Fruit fly (Drosophila melanogaster) whole organism, embryonic: ENCODE results near the gene wwk.

Experiments used
- B-H1 ChIP-seq: fragments of 200-800 bp; sonication (Bioruptor generic); IDR thresholded peaks from 3 replicates; pipeline ENCODE4 v1.3.6; 2022; ENCODE audit warnings: missing biosample characterization, missing genetic modification characterization
- Blimp-1 ChIP-seq: fragments of 200-800 bp; sonication (Bioruptor generic); optimal IDR thresholded peaks from 3 replicates; lab custom pipeline; 2018; ENCODE audit warnings: missing biosample characterization, missing genetic modification characterization, mild to moderate bottlenecking, moderate library complexity, missing genetic modification reagents
- CG10274 ChIP-seq: fragments of 200-800 bp; sonication (Bioruptor generic); optimal IDR thresholded peaks from 3 replicates; lab custom pipeline; 2017; ENCODE audit warnings: missing biosample characterization, mild to moderate bottlenecking, missing genetic modification characterization
- CG10431 ChIP-seq: fragments of 200-800 bp; sonication (Bioruptor generic); optimal IDR thresholded peaks from 3 replicates; lab custom pipeline; 2018; ENCODE audit warnings: missing biosample characterization, mild to moderate bottlenecking, missing genetic modification characterization
- CG11247 ChIP-seq: fragments of 200-800 bp; sonication (Bioruptor generic); IDR thresholded peaks from 2 replicates; pipeline ENCODE4 v1.3.6; 2022; ENCODE audit warnings: missing biosample characterization, missing genetic modification characterization
- CG11504 ChIP-seq: fragments of 200-800 bp; sonication (Bioruptor generic); optimal IDR thresholded peaks from 3 replicates; lab custom pipeline; 2019; ENCODE audit warnings: missing biosample characterization, mild to moderate bottlenecking, missing genetic modification characterization, moderate library complexity
- CG12769 ChIP-seq: fragments of 200-800 bp; sonication (Bioruptor generic); optimal IDR thresholded peaks from 2 replicates; lab custom pipeline; 2019; ENCODE audit warnings: missing biosample characterization, mild to moderate bottlenecking, missing genetic modification characterization, moderate library complexity
- CG14710 ChIP-seq: fragments of 200-800 bp; sonication (Bioruptor generic); optimal IDR thresholded peaks from 3 replicates; lab custom pipeline; 2019; ENCODE audit warnings: missing biosample characterization, mild to moderate bottlenecking, missing genetic modification characterization, moderate library complexity
- CG16779 ChIP-seq: fragments of 200-800 bp; sonication (Bioruptor generic); IDR thresholded peaks from 2 replicates; pipeline ENCODE4 v1.3.6; 2022; ENCODE audit warnings: missing biosample characterization, missing genetic modification characterization
- CG17385 ChIP-seq: fragments of 200-800 bp; sonication (Bioruptor generic); optimal IDR thresholded peaks from 3 replicates; lab custom pipeline; 2018; ENCODE audit warnings: missing biosample characterization, mild to moderate bottlenecking, missing genetic modification characterization
- CG17568 ChIP-seq: fragments of 200-800 bp; sonication (Bioruptor generic); optimal IDR thresholded peaks from 2 replicates; lab custom pipeline; 2018; ENCODE audit warnings: missing biosample characterization, mild to moderate bottlenecking, missing genetic modification characterization, moderate library complexity
- CG17612 ChIP-seq: fragments of 200-800 bp; sonication (Bioruptor generic); IDR thresholded peaks from 2 replicates; pipeline ENCODE4 v1.3.6; 2022; ENCODE audit warnings: missing biosample characterization, missing genetic modification characterization
- CG2120 ChIP-seq: fragments of 200-800 bp; sonication (Bioruptor generic); optimal IDR thresholded peaks from 3 replicates; lab custom pipeline; 2016; ENCODE audit warnings: missing biosample characterization, missing genetic modification characterization
- CG2712 ChIP-seq: fragments of 200-800 bp; optimal IDR thresholded peaks from 3 replicates; lab custom pipeline; 2019; ENCODE audit warnings: missing biosample characterization, mild to moderate bottlenecking, missing genetic modification characterization, moderate library complexity
- CG32532 ChIP-seq: fragments of 200-800 bp; sonication (Bioruptor generic); IDR thresholded peaks from 2 replicates; pipeline ENCODE4 v1.3.6; 2022; ENCODE audit warnings: missing biosample characterization, missing genetic modification characterization
- CG32767 ChIP-seq: fragments of 200-800 bp; sonication (Bioruptor generic); IDR thresholded peaks from 2 replicates; pipeline ENCODE4 v1.3.6; 2022; ENCODE audit warnings: missing biosample characterization, missing genetic modification characterization
- CG6654 ChIP-seq: fragments of 200-800 bp; sonication (Bioruptor generic); optimal IDR thresholded peaks from 2 replicates; lab custom pipeline; 2017; ENCODE audit warnings: missing biosample characterization, mild to moderate bottlenecking, missing genetic modification characterization
- CG7556 ChIP-seq: fragments of 200-800 bp; sonication (Bioruptor generic); optimal IDR thresholded peaks from 2 replicates; lab custom pipeline; 2017; ENCODE audit warnings: missing biosample characterization, mild to moderate bottlenecking, missing genetic modification characterization
- CG8281 ChIP-seq: fragments of 200-800 bp; sonication (Bioruptor generic); optimal IDR thresholded peaks from 2 replicates; lab custom pipeline; 2018; ENCODE audit warnings: missing biosample characterization, mild to moderate bottlenecking, missing genetic modification characterization, moderate library complexity
- CG8359 ChIP-seq: fragments of 200-800 bp; sonication (Bioruptor generic); optimal IDR thresholded peaks from 2 replicates; lab custom pipeline; 2017; ENCODE audit warnings: missing biosample characterization, mild to moderate bottlenecking, missing genetic modification characterization, borderline replicate concordance
- CG9876 ChIP-seq: fragments of 200-800 bp; sonication (Bioruptor generic); optimal IDR thresholded peaks from 2 replicates; lab custom pipeline; 2016; ENCODE audit warnings: missing biosample characterization, missing genetic modification characterization
- CTCF ChIP-seq: fragments of 200-800 bp; sonication (Bioruptor generic); optimal IDR thresholded peaks from 2 replicates; lab custom pipeline; 2017; ENCODE audit warnings: missing biosample characterization, mild to moderate bottlenecking, missing genetic modification characterization, moderate library complexity
- D19A ChIP-seq: fragments of 200-800 bp; optimal IDR thresholded peaks from 3 replicates; lab custom pipeline; 2019; ENCODE audit warnings: missing biosample characterization, mild to moderate bottlenecking, missing genetic modification characterization, moderate library complexity
- Deaf1 ChIP-seq: fragments of 200-800 bp; optimal IDR thresholded peaks from 3 replicates; lab custom pipeline; 2019; ENCODE audit warnings: missing biosample characterization, mild to moderate bottlenecking, missing genetic modification characterization, moderate library complexity
- Dfd ChIP-seq, 2 experiments: fragments of >200 bp; optimal IDR thresholded peaks; 2 replicates each; lab custom pipeline; 2017; ENCODE audit warnings: missing biosample characterization in 2 of 2, missing genetic modification characterization in 2 of 2
- Dll ChIP-seq: fragments of 200-800 bp; sonication (Bioruptor generic); IDR thresholded peaks from 4 replicates; pipeline ENCODE4 v1.3.6; 2022; ENCODE audit warnings: missing biosample characterization, missing genetic modification characterization; ENCODE audit not compliant: partially characterized antibody
- Ets97D ChIP-seq: fragments of 200-800 bp; sonication (Bioruptor generic); optimal IDR thresholded peaks from 3 replicates; lab custom pipeline; 2016; ENCODE audit warnings: missing biosample characterization, missing genetic modification characterization
- Hmx ChIP-seq: fragments of 200-800 bp; sonication (Bioruptor generic); optimal IDR thresholded peaks from 2 replicates; lab custom pipeline; 2016; ENCODE audit warnings: missing biosample characterization, missing genetic modification characterization
- Med ChIP-seq: fragments of 200-800 bp; sonication (Bioruptor generic); peaks from one replicate; lab custom pipeline; 2016; ENCODE audit warnings: missing biosample characterization, missing genetic modification characterization, mild to moderate bottlenecking, inconsistent platforms, moderate library complexity
- Sox102F ChIP-seq: fragments of 200-800 bp; sonication (Bioruptor generic); optimal IDR thresholded peaks from 2 replicates; lab custom pipeline; 2018; ENCODE audit warnings: missing biosample characterization, mild to moderate bottlenecking, missing genetic modification characterization, moderate library complexity
- Spps ChIP-seq: fragments of 200-800 bp; sonication (Bioruptor generic); optimal IDR thresholded peaks from 2 replicates; lab custom pipeline; 2018; ENCODE audit warnings: missing biosample characterization, mild to moderate bottlenecking, missing genetic modification characterization
- aop ChIP-seq: fragments of 200-800 bp; sonication (Bioruptor generic); IDR thresholded peaks from 2 replicates; pipeline ENCODE4 v1.3.6; 2022; ENCODE audit warnings: missing biosample characterization, missing genetic modification characterization
- btn ChIP-seq: fragments of 200-800 bp; sonication (Bioruptor generic); optimal IDR thresholded peaks from 2 replicates; lab custom pipeline; 2016; ENCODE audit warnings: missing biosample characterization, missing genetic modification characterization
- dmrt99B ChIP-seq: fragments of 200-800 bp; sonication (Bioruptor generic); optimal IDR thresholded peaks from 2 replicates; lab custom pipeline; 2018; ENCODE audit warnings: missing biosample characterization, mild to moderate bottlenecking, missing genetic modification characterization, moderate library complexity
- en ChIP-seq: fragments of 200-800 bp; sonication (Bioruptor generic); optimal IDR thresholded peaks from 2 replicates; lab custom pipeline; 2016; ENCODE audit warnings: missing biosample characterization, missing genetic modification characterization
- ewg ChIP-seq: fragments of 200-800 bp; sonication (Bioruptor generic); optimal IDR thresholded peaks from 3 replicates; lab custom pipeline; 2017; ENCODE audit warnings: mild to moderate bottlenecking, missing biosample characterization, missing genetic modification reagents, missing genetic modification characterization
- eyg ChIP-seq: fragments of 200-800 bp; sonication (Bioruptor generic); optimal IDR thresholded peaks from 3 replicates; lab custom pipeline; 2016; ENCODE audit warnings: missing biosample characterization, missing genetic modification characterization
- gfzf ChIP-seq: fragments of 200-800 bp; sonication (Bioruptor generic); optimal IDR thresholded peaks from 2 replicates; lab custom pipeline; 2016; ENCODE audit warnings: missing biosample characterization, mild to moderate bottlenecking, missing genetic modification characterization, moderate library complexity
- hbn ChIP-seq: fragments of 200-800 bp; sonication (Bioruptor generic); IDR thresholded peaks from 2 replicates; pipeline ENCODE4 v1.3.6; 2022; ENCODE audit warnings: missing biosample characterization, missing genetic modification characterization; ENCODE audit not compliant: partially characterized antibody
- sd ChIP-seq: fragments of 200-800 bp; sonication (Bioruptor generic); optimal IDR thresholded peaks from 3 replicates; lab custom pipeline; 2018; ENCODE audit warnings: missing biosample characterization, mild to moderate bottlenecking, missing genetic modification characterization, moderate library complexity
- sens-2 ChIP-seq: fragments of 200-800 bp; sonication (Bioruptor generic); IDR thresholded peaks from 2 replicates; pipeline ENCODE4 v1.3.6; 2022; ENCODE audit warnings: missing biosample characterization, missing genetic modification characterization
- sna ChIP-seq: fragments of 200-800 bp; sonication (Bioruptor generic); IDR thresholded peaks from 2 replicates; pipeline ENCODE4 v1.3.6; 2022; ENCODE audit warnings: missing biosample characterization, missing genetic modification characterization; ENCODE audit not compliant: partially characterized antibody
- ssp ChIP-seq: fragments of 200-800 bp; sonication (Bioruptor generic); IDR thresholded peaks from 2 replicates; pipeline ENCODE4 v1.3.6; 2022; ENCODE audit warnings: missing biosample characterization, missing genetic modification characterization
- stwl ChIP-seq: fragments of 200-800 bp; sonication (Bioruptor generic); optimal IDR thresholded peaks from 3 replicates; lab custom pipeline; 2018; ENCODE audit warnings: missing biosample characterization, mild to moderate bottlenecking, missing genetic modification characterization, moderate library complexity
- tll ChIP-seq, 2 experiments: fragments of 200-800 bp in 1 of 2; fragments of >200 bp in 1 of 2; sonication (Bioruptor generic) in 1 of 2; optimal IDR thresholded peaks; 2 replicates each; lab custom pipeline; 2017 to 2019; ENCODE audit warnings: missing biosample characterization in 2 of 2, missing genetic modification characterization in 2 of 2, mild to moderate bottlenecking in 1 of 2, moderate library complexity in 1 of 2
- tna ChIP-seq: fragments of 200-800 bp; sonication (Bioruptor generic); IDR thresholded peaks from 2 replicates; pipeline ENCODE4 v1.3.6; 2022; ENCODE audit warnings: missing biosample characterization, missing genetic modification characterization; ENCODE audit not compliant: partially characterized antibody
- tx ChIP-seq: fragments of 200-800 bp; sonication (Bioruptor generic); optimal IDR thresholded peaks from 2 replicates; lab custom pipeline; 2016; ENCODE audit warnings: missing biosample characterization, missing genetic modification characterization
- vvl ChIP-seq: fragments of 200-800 bp; sonication (Bioruptor generic); IDR thresholded peaks from 2 replicates; pipeline ENCODE4 v1.3.6; 2022; ENCODE audit warnings: missing biosample characterization, missing genetic modification characterization
- zfh1 ChIP-seq: fragments of 200-800 bp; sonication (Bioruptor generic); IDR thresholded peaks from 3 replicates; pipeline ENCODE4 v1.3.6; 2022; ENCODE audit warnings: missing biosample characterization, missing genetic modification characterization
- zfh2 ChIP-seq: fragments of 200-800 bp; sonication (Bioruptor generic); optimal IDR thresholded peaks from 2 replicates; lab custom pipeline; 2016; ENCODE audit warnings: missing biosample characterization, missing genetic modification characterization

Gene wwk

dm6 chr2L:15113234-15113916 is 38.8 kb downstream of the wwk start, which contains the start of gene stc (continued):
- TF ChIP-seq CG17568 (GFP tag; lab: Kevin White, UChicago) (no peak), en (peak; percentile 19), hbn (GFP tag; lab: Robert Waterston, UW) (peak; percentile 70), tx (peak; percentile 41), CG11504 (tag; lab: Kevin White, UChicago) (no peak), CG17612 (no peak), vvl (GFP tag; lab: Robert Waterston, UW) (peak; percentile 79), Sox102F (GFP tag; lab: Kevin White, UChicago) (no peak), CG12769 (tag; lab: Kevin White, UChicago) (no peak), Ets97D (GFP tag; lab: Kevin White, UChicago) (peak; percentile 89), CG32532 (GFP tag; lab: Robert Waterston, UW) (peak; percentile 66; the same call in 1 of the 2 replicates), btn (no peak), zfh1 (GFP tag; lab: Robert Waterston, UW) (no peak), ssp (GFP tag; lab: Robert Waterston, UW) (no peak), Blimp-1 (GFP tag; lab: Kevin White, UChicago) (peak; percentile 83), CG17385 (GFP tag; lab: Kevin White, UChicago) (no peak), B-H1 (GFP tag; lab: Robert Waterston, UW) (no peak), CTCF (GFP tag; lab: Kevin White, UChicago) (peak; percentile 96), CG9876 (GFP tag; lab: Kevin White, UChicago) (peak; percentile 32), zfh2 (peak; percentile 51), CG14710 (peak; percentile 69), sna (GFP tag; lab: Robert Waterston, UW) (peak; percentile 79), tll (GFP tag; optimal IDR thresholded peaks at IDR 0.05; lab: Kevin White, UChicago) (peak in 1 of 2 experiments; percentile 45), CG8359 (GFP tag; lab: Kevin White, UChicago) (no peak), CG10274 (no peak), CG2712 (no peak), CG6654 (GFP tag; lab: Kevin White, UChicago) (no peak), aop (GFP tag; lab: Robert Waterston, UW) (0 out of 2 replicates have a peak, but pooled peaks have one; percentile 21), gfzf (GFP tag; lab: Kevin White, UChicago) (peak; percentile 73), CG8281 (no peak), Dll (GFP tag; lab: Robert Waterston, UW) (peak; percentile 64), CG11247 (GFP tag; lab: Robert Waterston, UW) (peak; percentile 50; the same call in 1 of the 2 replicates), sens-2 (GFP tag; lab: Robert Waterston, UW) (no peak), eyg (GFP tag; lab: Kevin White, UChicago) (no peak), Deaf1 (tag; lab: Kevin White, UChicago) (no peak), CG32767 (GFP tag; lab: Robert Waterston, UW) (no peak), CG2120 (GFP tag; lab: Kevin White, UChicago) (peak; percentile 69), Med (GFP tag; lab: Kevin White, UChicago) (peak; percentile 94), CG7556 (GFP tag; lab: Kevin White, UChicago) (no peak), ewg (GFP tag; lab: Kevin White, UChicago) (peak; percentile 9), CG16779 (GFP tag; lab: Robert Waterston, UW) (no peak), CG10431 (GFP tag; lab: Kevin White, UChicago) (peak; percentile 29), Hmx (GFP tag; lab: Kevin White, UChicago) (no peak), sd (tag; lab: Kevin White, UChicago) (no peak), D19A (tag; lab: Kevin White, UChicago) (no peak), stwl (tag; lab: Kevin White, UChicago) (peak; percentile 99), Dfd (GFP tag; optimal IDR thresholded peaks at IDR 0.05; lab: Kevin White, UChicago) (no peak), tna (GFP tag; lab: Robert Waterston, UW) (peak; percentile 61; the same call in 1 of the 2 replicates), Spps (tag; lab: Kevin White, UChicago) (peak; percentile 46), dmrt99B (tag; lab: Kevin White, UChicago) (no peak)
